Worm (Caenorhabditis elegans) whole organism, early embryonic: ENCODE measurements around the gene str-108.

Source experiments
- B0310.2 ChIP-seq: sonication (generic microtip); optimal IDR thresholded peaks from 2 replicates; lab custom pipeline; 2016; ENCODE audit warnings: mild to moderate bottlenecking, missing genetic modification characterization, missing compliant biosample characterization
- F13C5.2 ChIP-seq: sonication (generic microtip); optimal IDR thresholded peaks from 2 replicates; lab custom pipeline; 2017; ENCODE audit warnings: mild to moderate bottlenecking, missing genetic modification characterization, inconsistent platforms, missing compliant biosample characterization
- aly-1 ChIP-seq: sonication (generic microtip); optimal IDR thresholded peaks from 2 replicates; lab custom pipeline; 2016; ENCODE audit warnings: missing genetic modification characterization, missing compliant biosample characterization
- ama-1 ChIP-seq: fragments of 150-350 bp; optimal IDR thresholded peaks from 2 replicates; lab custom pipeline; 2014
- ceh-13 ChIP-seq: fragments of 200-800 bp; sonication (Bioruptor generic); optimal IDR thresholded peaks from 2 replicates; lab custom pipeline; 2018; ENCODE audit warnings: mild to moderate bottlenecking, missing genetic modification characterization, missing compliant biosample characterization
- ceh-36 ChIP-seq: sonication (generic microtip); optimal IDR thresholded peaks from 2 replicates; lab custom pipeline; 2016; ENCODE audit warnings: missing genetic modification characterization, inconsistent platforms, missing compliant biosample characterization
- ets-7 ChIP-seq: sonication (generic microtip); optimal IDR thresholded peaks from 2 replicates; lab custom pipeline; 2016; ENCODE audit warnings: missing genotype, missing genetic modification characterization, missing compliant biosample characterization
- flt-1 ChIP-seq: fragments of 200-800 bp; sonication (Bioruptor generic); IDR thresholded peaks from 2 replicates; pipeline ENCODE4 v1.3.6; 2022; ENCODE audit warnings: missing genetic modification characterization, missing compliant biosample characterization
- hmbx-1 ChIP-seq: sonication (generic microtip); optimal IDR thresholded peaks from 2 replicates; lab custom pipeline; 2016; ENCODE audit warnings: mild to moderate bottlenecking, missing genetic modification characterization, missing compliant biosample characterization
- hmg-4 ChIP-seq: fragments of 200-800 bp; sonication (Bioruptor generic); optimal IDR thresholded peaks from 2 replicates; lab custom pipeline; 2018; ENCODE audit warnings: mild to moderate bottlenecking, missing genetic modification characterization, missing compliant biosample characterization
- hnd-1 ChIP-seq: sonication (generic microtip); optimal IDR thresholded peaks from 2 replicates; lab custom pipeline; 2016; ENCODE audit warnings: missing genetic modification characterization, missing compliant biosample characterization
- pes-1 ChIP-seq: fragments of 200-800 bp; sonication (Bioruptor generic); IDR thresholded peaks from 2 replicates; pipeline ENCODE4 v1.3.6; 2022; ENCODE audit warnings: missing genetic modification reagents, missing genetic modification characterization, missing compliant biosample characterization
- scrt-1 ChIP-seq: fragments of 200-800 bp; sonication (Bioruptor generic); IDR thresholded peaks from 2 replicates; pipeline ENCODE4 v1.3.6; 2022; ENCODE audit warnings: missing genetic modification characterization, missing compliant biosample characterization
- sea-1 ChIP-seq: fragments of 200-800 bp; sonication (Bioruptor generic); conservative IDR thresholded peaks from 2 replicates; pipeline ENCODE4 v1.3.6; 2022; ENCODE audit warnings: missing genetic modification characterization, missing compliant biosample characterization
- tbx-11 ChIP-seq: fragments of 200-800 bp; sonication (Bioruptor generic); IDR thresholded peaks from 2 replicates; pipeline ENCODE4 v1.3.6; 2022; ENCODE audit warnings: missing genetic modification characterization, missing compliant biosample characterization
- tbx-37 ChIP-seq: fragments of 200-800 bp; sonication (Bioruptor generic); conservative IDR thresholded peaks from 2 replicates; pipeline ENCODE4 v1.3.6; 2022; ENCODE audit warnings: missing genetic modification reagents, missing genetic modification characterization, missing compliant biosample characterization
- tra-4 ChIP-seq: sonication (generic microtip); optimal IDR thresholded peaks from 2 replicates; lab custom pipeline; 2017; ENCODE audit warnings: missing genetic modification characterization, missing compliant biosample characterization

The str-108 gene

ce11 chrV:16165936-16166335, at the start of gene str-108:
Gene str-108 (plus strand): TSS chrV:16166236.
- TF ChIP-seq hmbx-1 (no peak), B0310.2 (tag; lab: Kevin White, UChicago) (no peak), sea-1 (GFP tag; lab: Robert Waterston, UW) (no peak), tbx-11 (GFP tag; lab: Robert Waterston, UW) (no peak), hnd-1 (no peak), ceh-13 (GFP tag; lab: Kevin White, UChicago) (no peak), ama-1 (no peak), tbx-37 (GFP tag; lab: Robert Waterston, UW) (no peak)

ce11 chrV:16118601-16119000, 47.4 kb upstream of the str-108 start, which contains the start of gene str-103:
Gene str-103 (minus strand): TSS chrV:16118701.
- TF ChIP-seq hnd-1 (no peak), tra-4 (no peak), aly-1 (tag; lab: Kevin White, UChicago) (no peak), scrt-1 (no peak), flt-1 (no peak), pes-1 (GFP tag; lab: Robert Waterston, UW) (no peak), sea-1 (GFP tag; lab: Robert Waterston, UW) (no peak), ceh-13 (GFP tag; lab: Kevin White, UChicago) (no peak), B0310.2 (tag; lab: Kevin White, UChicago) (no peak), tbx-11 (GFP tag; lab: Robert Waterston, UW) (no peak), hmbx-1 (no peak), F13C5.2 (tag; lab: Kevin White, UChicago) (no peak), ama-1 (no peak), ceh-36 (tag; lab: Kevin White, UChicago) (no peak), hmg-4 (GFP tag; lab: Kevin White, UChicago) (no peak), ets-7 (no peak), tbx-37 (GFP tag; lab: Robert Waterston, UW) (no peak)

- TF ChIP-seq tra-4 (no peak), tbx-11 (GFP tag; lab: Robert Waterston, UW) (no peak), hmbx-1 (no peak), hmg-4 (GFP tag; lab: Kevin White, UChicago) (no peak), pes-1 (GFP tag; lab: Robert Waterston, UW) (no peak)
Observed at ce11 chrV:16120499-16120898, 45.5 kb upstream of the str-108 start.

- TF ChIP-seq hnd-1 (no peak), aly-1 (tag; lab: Kevin White, UChicago) (no peak), hmbx-1 (no peak), ama-1 (no peak), F13C5.2 (tag; lab: Kevin White, UChicago) (no peak), pes-1 (GFP tag; lab: Robert Waterston, UW) (no peak), hmg-4 (GFP tag; lab: Kevin White, UChicago) (no peak), tbx-11 (GFP tag; lab: Robert Waterston, UW) (no peak), sea-1 (GFP tag; lab: Robert Waterston, UW) (no peak), flt-1 (no peak), tra-4 (no peak)
Observed at ce11 chrV:16120922-16121321, 45.1 kb upstream of the str-108 start, which contains the start of gene skr-3. Gene skr-3 (plus strand): TSS chrV:16121084.

ce11 chrV:16121451-16121850, 44.6 kb upstream of the str-108 start:
- TF ChIP-seq ets-7 (no peak), hmbx-1 (no peak), pes-1 (GFP tag; lab: Robert Waterston, UW) (no peak), ama-1 (no peak), ceh-13 (GFP tag; lab: Kevin White, UChicago) (no peak), aly-1 (tag; lab: Kevin White, UChicago) (no peak), flt-1 (no peak)

ce11 chrV:16124739-16125138, 41.3 kb upstream of the str-108 start, which contains the start of gene nhr-111:
Gene nhr-111 (minus strand): TSS chrV:16124839.
- no peak for TF ChIP-seq pes-1 (GFP tag; lab: Robert Waterston, UW)
- TF ChIP-seq hmbx-1 = no peak
- TF ChIP-seq tbx-11 (GFP tag; lab: Robert Waterston, UW) = no peak
- no peak for TF ChIP-seq tra-4
- TF ChIP-seq ama-1 = no peak

- TF ChIP-seq tra-4 = no peak
- no peak for TF ChIP-seq pes-1 (GFP tag; lab: Robert Waterston, UW)
- no peak for TF ChIP-seq tbx-11 (GFP tag; lab: Robert Waterston, UW)
- no peak for TF ChIP-seq sea-1 (GFP tag; lab: Robert Waterston, UW)
- no peak for TF ChIP-seq B0310.2 (tag; lab: Kevin White, UChicago)
- TF ChIP-seq aly-1 (tag; lab: Kevin White, UChicago) = no peak
- no peak for TF ChIP-seq F13C5.2 (tag; lab: Kevin White, UChicago)
- no peak for TF ChIP-seq hmg-4 (GFP tag; lab: Kevin White, UChicago)
- TF ChIP-seq hnd-1 = no peak
- no peak for TF ChIP-seq scrt-1
- TF ChIP-seq ceh-13 (GFP tag; lab: Kevin White, UChicago) = no peak
- no peak for TF ChIP-seq hmbx-1
Observed at ce11 chrV:16127401-16127800, 38.6 kb upstream of the str-108 start, which contains the start of gene fbxa-143. Gene fbxa-143 (minus strand): TSS chrV:16127501.

ce11 chrV:16129116-16129515, 36.9 kb upstream of the str-108 start:
- TF ChIP-seq tbx-37 (GFP tag; lab: Robert Waterston, UW) (no peak), hmg-4 (GFP tag; lab: Kevin White, UChicago) (no peak), scrt-1 (no peak), aly-1 (tag; lab: Kevin White, UChicago) (no peak), B0310.2 (tag; lab: Kevin White, UChicago) (no peak), ceh-36 (tag; lab: Kevin White, UChicago) (no peak), hnd-1 (no peak), tbx-11 (GFP tag; lab: Robert Waterston, UW) (no peak), ama-1 (no peak), tra-4 (no peak), F13C5.2 (tag; lab: Kevin White, UChicago) (no peak)
